Fruit fly (Drosophila melanogaster) whole organism, pupa: ENCODE measurements around the gene JTBR.

Experiments used
- CG10348 ChIP-seq: fragments of 200-800 bp; sonication (Bioruptor generic); IDR thresholded peaks from 2 replicates; pipeline ENCODE4 v1.3.6; 2022; ENCODE audit warnings: missing biosample characterization, missing genetic modification characterization
- CG32121 ChIP-seq: fragments of 200-800 bp; sonication (Bioruptor generic); IDR thresholded peaks from 2 replicates; pipeline ENCODE4 v1.3.6; 2022; ENCODE audit warnings: missing biosample characterization, missing genetic modification characterization
- CG4496 ChIP-seq: fragments of 200-800 bp; sonication (Bioruptor generic); IDR thresholded peaks from 3 replicates; pipeline ENCODE4 v1.3.6; 2022; ENCODE audit warnings: missing biosample characterization, missing genetic modification characterization
- Pif1B ChIP-seq: fragments of 200-800 bp; sonication (Bioruptor generic); optimal IDR thresholded peaks from 3 replicates; lab custom pipeline; 2016; ENCODE audit warnings: missing biosample characterization, missing genetic modification characterization
- Snoo ChIP-seq: fragments of 200-800 bp; sonication (Bioruptor generic); optimal IDR thresholded peaks from 3 replicates; lab custom pipeline; 2017; ENCODE audit warnings: missing biosample characterization, mild to moderate bottlenecking, missing genetic modification characterization, inconsistent platforms
- fd96Ca ChIP-seq: fragments of 200-800 bp; sonication (Bioruptor generic); IDR thresholded peaks from 3 replicates; pipeline ENCODE4 v1.3.6; 2022; ENCODE audit warnings: missing biosample characterization, missing genetic modification characterization
- rn ChIP-seq: fragments of 200-800 bp; sonication (Bioruptor generic); IDR thresholded peaks from 2 replicates; pipeline ENCODE4 v1.3.6; 2022; ENCODE audit warnings: missing biosample characterization, missing genetic modification characterization

dm6 chr3L:1777249-1777648, 25.4 kb downstream of the JTBR start, which contains the start of the genes CG2021 and mRpL46:
- TF ChIP-seq CG32121 (GFP tag; lab: Robert Waterston, UW) (no peak), CG4496 (GFP tag; lab: Robert Waterston, UW) (no peak), Pif1B (GFP tag; lab: Kevin White, UChicago) (no peak), fd96Ca (GFP tag; lab: Robert Waterston, UW) (no peak), rn (GFP tag; lab: Robert Waterston, UW) (no peak), Snoo (tag; lab: Kevin White, UChicago) (no peak), CG10348 (GFP tag; lab: Robert Waterston, UW) (no peak)
